Fruit fly (Drosophila melanogaster) whole organism, larva: ENCODE data around the gene CG7650.

Experiments
- noc ChIP-seq: fragments of 200-800 bp; sonication (Bioruptor generic); optimal IDR thresholded peaks from 3 replicates; lab custom pipeline; 2019; ENCODE audit warnings: missing biosample characterization, mild to moderate bottlenecking, missing genetic modification characterization, moderate library complexity

The CG7650 gene

dm6 chr3L:15565829-15566433 is 44.3 kb downstream of the CG7650 start, which contains the start of gene dop:
dop (plus strand) TSS chr3L:15566013.
- TF ChIP-seq noc (tag; lab: Kevin White, UChicago): no peak

- no peak for TF ChIP-seq noc (tag; lab: Kevin White, UChicago)
Measured at dm6 chr3L:15563851-15564106, 46.4 kb downstream of the CG7650 start.

dm6 chr3L:15563058-15563850 is 46.9 kb downstream of the CG7650 start, which contains the start of the genes CG7739 and SCCRO:
CG7739 (minus strand) TSS chr3L:15563065.
SCCRO (plus strand) TSS chr3L:15563427.
- TF ChIP-seq noc (tag; lab: Kevin White, UChicago): no peak

- no peak for TF ChIP-seq noc (tag; lab: Kevin White, UChicago)
Measured at dm6 chr3L:15562727-15563057, 47.5 kb downstream of the CG7650 start.
